Worm (Caenorhabditis elegans) whole organism, L2 larva: ENCODE data around the gene F25E5.9.

Source experiments
- F13H6.1 ChIP-seq: sonication (generic microtip); optimal IDR thresholded peaks from 2 replicates; lab custom pipeline; 2016; ENCODE audit warnings: missing genetic modification characterization, missing compliant biosample characterization
- R02D3.7 ChIP-seq: fragments of 150-350 bp; optimal IDR thresholded peaks from 2 replicates; lab custom pipeline; 2014; ENCODE audit warnings: missing biosample characterization, missing genetic modification characterization
- Y55F3AM.14 ChIP-seq: fragments of 200-800 bp; sonication (Bioruptor generic); optimal IDR thresholded peaks from 2 replicates; lab custom pipeline; 2018; ENCODE audit warnings: mild to moderate bottlenecking, missing genetic modification characterization, missing compliant biosample characterization
- ZK546.5 ChIP-seq: sonication (generic microtip); optimal IDR thresholded peaks from 2 replicates; lab custom pipeline; 2017; ENCODE audit warnings: missing biosample characterization, missing genetic modification characterization
- alr-1 ChIP-seq: fragments of 150-350 bp; optimal IDR thresholded peaks from 2 replicates; lab custom pipeline; 2014; ENCODE audit warnings: missing biosample characterization, missing genetic modification characterization
- aly-2 ChIP-seq: fragments of 150-350 bp; optimal IDR thresholded peaks from 2 replicates; lab custom pipeline; 2014; ENCODE audit warnings: missing biosample characterization, missing genetic modification characterization
- ama-1 ChIP-seq: fragments of 150-350 bp; optimal IDR thresholded peaks from 2 replicates; lab custom pipeline; 2018; ENCODE audit warnings: inconsistent platforms
- blmp-1 ChIP-seq: sonication (generic microtip); optimal IDR thresholded peaks from 2 replicates; lab custom pipeline; 2017; ENCODE audit warnings: missing genetic modification characterization, mild to moderate bottlenecking, missing compliant biosample characterization, antibody characterized with exemption, moderate library complexity; ENCODE audit not compliant: insufficient read depth
- ceh-82 ChIP-seq: fragments of 150-350 bp; optimal IDR thresholded peaks from 2 replicates; lab custom pipeline; 2014; ENCODE audit warnings: missing biosample characterization, missing genetic modification characterization
- crh-2 ChIP-seq: sonication (generic microtip); optimal IDR thresholded peaks from 2 replicates; lab custom pipeline; 2017; ENCODE audit warnings: missing biosample characterization, missing genetic modification characterization
- dmd-4 ChIP-seq: sonication (generic microtip); optimal IDR thresholded peaks from 2 replicates; lab custom pipeline; 2017; ENCODE audit warnings: missing biosample characterization, missing genetic modification characterization
- elt-1 ChIP-seq: fragments of 150-350 bp; optimal IDR thresholded peaks from 2 replicates; lab custom pipeline; 2014; ENCODE audit warnings: missing biosample characterization, missing genetic modification characterization
- elt-3 ChIP-seq: sonication (generic microtip); optimal IDR thresholded peaks from 2 replicates; lab custom pipeline; 2017; ENCODE audit warnings: missing biosample characterization, missing genetic modification characterization
- fos-1 ChIP-seq: fragments of 150-350 bp; optimal IDR thresholded peaks from 2 replicates; lab custom pipeline; 2014; ENCODE audit warnings: missing biosample characterization, missing genetic modification characterization
- gmeb-1 ChIP-seq: fragments of 150-350 bp; optimal IDR thresholded peaks from 2 replicates; lab custom pipeline; 2014; ENCODE audit warnings: missing biosample characterization, missing genetic modification characterization
- lin-13 ChIP-seq: fragments of 150-350 bp; optimal IDR thresholded peaks from 2 replicates; lab custom pipeline; 2014; ENCODE audit warnings: missing biosample characterization, missing genetic modification reagents, missing genetic modification characterization
- lin-39 ChIP-seq: fragments of 150-350 bp; optimal IDR thresholded peaks from 2 replicates; lab custom pipeline; 2014; ENCODE audit warnings: missing biosample characterization, missing genetic modification reagents, missing genetic modification characterization
- mab-5 ChIP-seq: fragments of 150-350 bp; optimal IDR thresholded peaks from 2 replicates; lab custom pipeline; 2014; ENCODE audit warnings: missing biosample characterization, missing genetic modification characterization
- mbf-1 ChIP-seq: sonication (generic microtip); optimal IDR thresholded peaks from 2 replicates; lab custom pipeline; 2017; ENCODE audit warnings: missing biosample characterization, missing genetic modification characterization
- mdl-1 ChIP-seq, 2 experiments: fragments of 150-350 bp in 1 of 2; sonication (generic microtip) in 1 of 2; optimal IDR thresholded peaks; 2 replicates each; lab custom pipeline; 2017; ENCODE audit warnings: missing biosample characterization in 2 of 2, missing genetic modification characterization in 2 of 2
- nhr-10 ChIP-seq: sonication (generic microtip); optimal IDR thresholded peaks from 2 replicates; lab custom pipeline; 2017; ENCODE audit warnings: missing biosample characterization, missing genetic modification characterization
- nhr-12 ChIP-seq: fragments of 150-350 bp; optimal IDR thresholded peaks from 2 replicates; lab custom pipeline; 2014; ENCODE audit warnings: missing biosample characterization, missing genetic modification characterization
- nhr-129 ChIP-seq: fragments of 150-350 bp; optimal IDR thresholded peaks from 2 replicates; lab custom pipeline; 2014; ENCODE audit warnings: missing biosample characterization, missing genetic modification characterization
- nhr-23 ChIP-seq: fragments of 150-350 bp; optimal IDR thresholded peaks from 2 replicates; lab custom pipeline; 2014; ENCODE audit warnings: missing biosample characterization, missing genetic modification reagents, missing genetic modification characterization
- nhr-25 ChIP-seq: fragments of 150-350 bp; sonication (generic microtip); optimal IDR thresholded peaks from 3 replicates; lab custom pipeline; 2014; ENCODE audit warnings: missing biosample characterization, missing genetic modification characterization
- nhr-6 ChIP-seq: fragments of 150-350 bp; optimal IDR thresholded peaks from 2 replicates; lab custom pipeline; 2014; ENCODE audit warnings: missing biosample characterization, missing genetic modification characterization
- nhr-77 ChIP-seq: fragments of 150-350 bp; optimal IDR thresholded peaks from 2 replicates; lab custom pipeline; 2014; ENCODE audit warnings: missing biosample characterization, missing genetic modification characterization
- peb-1 ChIP-seq: fragments of 150-350 bp; optimal IDR thresholded peaks from 2 replicates; lab custom pipeline; 2014; ENCODE audit warnings: missing biosample characterization, missing genetic modification characterization
- skn-1 ChIP-seq: sonication (generic microtip); optimal IDR thresholded peaks from 2 replicates; lab custom pipeline; 2017; ENCODE audit warnings: missing biosample characterization, missing genetic modification characterization
- sma-3 ChIP-seq: sonication (generic microtip); optimal IDR thresholded peaks from 2 replicates; lab custom pipeline; 2016; ENCODE audit warnings: missing genetic modification reagents, missing genetic modification characterization, missing compliant biosample characterization
- sma-9 ChIP-seq, 2 experiments: fragments of 150-350 bp in 1 of 2; sonication (generic microtip) in 1 of 2; optimal IDR thresholded peaks; 2 replicates each; lab custom pipeline; 2014 to 2016; ENCODE audit warnings: missing genetic modification characterization in 2 of 2, mild to moderate bottlenecking in 1 of 2, missing biosample characterization in 1 of 2, missing compliant biosample characterization in 1 of 2, missing genetic modification reagents in 1 of 2, moderate library complexity in 1 of 2
- snpc-4 ChIP-seq: fragments of 150-350 bp; optimal IDR thresholded peaks from 2 replicates; lab custom pipeline; 2014; ENCODE audit warnings: missing biosample characterization, missing genetic modification characterization
- unc-62 ChIP-seq: fragments of 150-350 bp; optimal IDR thresholded peaks from 2 replicates; lab custom pipeline; 2014; ENCODE audit warnings: missing biosample characterization, missing genetic modification reagents, missing genetic modification characterization
- zag-1 ChIP-seq: fragments of 150-350 bp; optimal IDR thresholded peaks from 2 replicates; lab custom pipeline; 2014; ENCODE audit warnings: missing biosample characterization, missing genetic modification characterization
- ztf-1 ChIP-seq: fragments of 200-800 bp; sonication (Bioruptor generic); conservative IDR thresholded peaks from 2 replicates; pipeline ENCODE4 v1.3.6; 2022; ENCODE audit warnings: missing genetic modification characterization, missing compliant biosample characterization
- ztf-11 ChIP-seq: sonication (generic microtip); optimal IDR thresholded peaks from 2 replicates; lab custom pipeline; 2017; ENCODE audit warnings: missing biosample characterization, missing genetic modification characterization
- ztf-4 ChIP-seq: fragments of 150-350 bp; optimal IDR thresholded peaks from 2 replicates; lab custom pipeline; 2014; ENCODE audit warnings: missing biosample characterization, missing genetic modification characterization

F25E5.9 gene

ce11 chrV:7400095-7400494 is 37.6 kb downstream of the F25E5.9 start, which contains the start of gene cnc-9:
Gene cnc-9, minus strand, starts transcription at chrV:7400195.
- TF ChIP-seq aly-2 (tag; lab: Kevin White, UChicago) (no peak), sma-3 (GFP tag; lab: Kevin White, UChicago) (no peak), skn-1 (tag; lab: Kevin White, UChicago) (no peak), crh-2 (tag; lab: Kevin White, UChicago) (no peak), mab-5 (tag; lab: Kevin White, UChicago) (no peak), peb-1 (tag; lab: Kevin White, UChicago) (no peak), nhr-77 (no peak), F13H6.1 (tag; lab: Kevin White, UChicago) (no peak), Y55F3AM.14 (GFP tag; lab: Kevin White, UChicago) (no peak), elt-1 (tag; lab: Kevin White, UChicago) (no peak), nhr-10 (tag; lab: Kevin White, UChicago) (no peak), gmeb-1 (tag; lab: Kevin White, UChicago) (no peak), ZK546.5 (tag; lab: Kevin White, UChicago) (no peak), nhr-25 (tag; lab: Kevin White, UChicago) (no peak), mdl-1 (tag; optimal IDR thresholded peaks at IDR 0.05; lab: Kevin White, UChicago) (no peak), dmd-4 (no peak), nhr-23 (no peak), zag-1 (tag; lab: Kevin White, UChicago) (no peak), R02D3.7 (no peak)
- TF ChIP-seq, all 48 proteins: peak for 0

- TF ChIP-seq zag-1 (tag; lab: Kevin White, UChicago): no peak
- no peak for TF ChIP-seq nhr-6 (tag; lab: Kevin White, UChicago)
- TF ChIP-seq ZK546.5 (tag; lab: Kevin White, UChicago): no peak
- no peak for TF ChIP-seq mdl-1 (tag; optimal IDR thresholded peaks at IDR 0.05; lab: Kevin White, UChicago)
- TF ChIP-seq F13H6.1 (tag; lab: Kevin White, UChicago): no peak
- TF ChIP-seq ceh-82 (tag; lab: Kevin White, UChicago): no peak
- TF ChIP-seq unc-62 (GFP tag; lab: Kevin White, UChicago): no peak
- TF ChIP-seq ztf-1 (GFP tag; lab: Robert Waterston, UW): no peak
- TF ChIP-seq Y55F3AM.14 (GFP tag; lab: Kevin White, UChicago): no peak
- no peak for TF ChIP-seq sma-9 (GFP tag; optimal IDR thresholded peaks at IDR 0.05; lab: Kevin White, UChicago)
- no peak for TF ChIP-seq sma-9 (tag; optimal IDR thresholded peaks at IDR 0.05; lab: Kevin White, UChicago)
- TF ChIP-seq snpc-4: no peak
- TF ChIP-seq nhr-25 (tag; lab: Kevin White, UChicago): no peak
- TF ChIP-seq, all 48 proteins: peak for 0
Observed at ce11 chrV:7399202-7399601, 38.5 kb downstream of the F25E5.9 start, which contains the start of gene gst-41. Gene gst-41, minus strand, starts transcription at chrV:7399302.

- TF ChIP-seq fos-1 (tag; lab: Kevin White, UChicago): no peak
- TF ChIP-seq nhr-6 (tag; lab: Kevin White, UChicago): no peak
- no peak for TF ChIP-seq nhr-12 (tag; lab: Kevin White, UChicago)
- TF ChIP-seq alr-1 (tag; lab: Kevin White, UChicago): no peak
- no peak for TF ChIP-seq nhr-23
- TF ChIP-seq ama-1 (lab: Kevin White, UChicago): no peak
Observed at ce11 chrV:7395359-7395758, 42.4 kb downstream of the F25E5.9 start, which contains the start of gene srx-9. Gene srx-9, minus strand, starts transcription at chrV:7395459.

- TF ChIP-seq ceh-82 (tag; lab: Kevin White, UChicago) (no peak), fos-1 (tag; lab: Kevin White, UChicago) (peak; percentile 70), gmeb-1 (tag; lab: Kevin White, UChicago) (no peak)
- TF ChIP-seq, all 48 proteins: peak for 1
Observed at ce11 chrV:7391933-7392332, 45.8 kb downstream of the F25E5.9 start, which contains the start of gene fbxa-105. Gene fbxa-105, minus strand, starts transcription at chrV:7392029.

ce11 chrV:7389771-7390170 is 47.9 kb downstream of the F25E5.9 start, which contains the start of gene C02H6.1:
Gene C02H6.1, minus strand, starts transcription at chrV:7389871.
- no peak for TF ChIP-seq lin-13
- no peak for TF ChIP-seq nhr-23
- no peak for TF ChIP-seq mab-5 (tag; lab: Kevin White, UChicago)

ce11 chrV:7387755-7388154 is 50.0 kb downstream of the F25E5.9 start, which contains the start of gene C02H6.3:
Gene C02H6.3, minus strand, starts transcription at chrV:7387855.
- TF ChIP-seq gmeb-1 (tag; lab: Kevin White, UChicago): no peak
- no peak for TF ChIP-seq elt-3 (tag; lab: Kevin White, UChicago)
- TF ChIP-seq lin-13: no peak
- TF ChIP-seq nhr-6 (tag; lab: Kevin White, UChicago): no peak
- TF ChIP-seq sma-3 (GFP tag; lab: Kevin White, UChicago): no peak
- TF ChIP-seq ztf-11 (tag; lab: Kevin White, UChicago): no peak
- no peak for TF ChIP-seq nhr-77
- no peak for TF ChIP-seq nhr-25 (tag; lab: Kevin White, UChicago)
- no peak for TF ChIP-seq crh-2 (tag; lab: Kevin White, UChicago)
- no peak for TF ChIP-seq ama-1 (lab: Kevin White, UChicago)
- no peak for TF ChIP-seq blmp-1 (tag; lab: Kevin White, UChicago)
- no peak for TF ChIP-seq lin-39 (tag; lab: Kevin White, UChicago)
- TF ChIP-seq mbf-1 (tag; lab: Kevin White, UChicago): no peak
- no peak for TF ChIP-seq ztf-4
- no peak for TF ChIP-seq snpc-4
- TF ChIP-seq skn-1 (tag; lab: Kevin White, UChicago): no peak
- TF ChIP-seq F13H6.1 (tag; lab: Kevin White, UChicago): no peak
- no peak for TF ChIP-seq nhr-129 (tag; lab: Kevin White, UChicago)
